Fruit fly (Drosophila melanogaster) whole organism, wandering third instar larva: Measurements from ENCODE around the gene dbf.

ENCODE experiments used
- Abd-B ChIP-seq: fragments of >200 bp; optimal IDR thresholded peaks from 2 replicates; lab custom pipeline; 2017; ENCODE audit warnings: missing biosample characterization, missing genetic modification characterization
- CG9705 ChIP-seq: fragments of 200-800 bp; sonication (Bioruptor generic); optimal IDR thresholded peaks from 2 replicates; lab custom pipeline; 2018; ENCODE audit warnings: missing biosample characterization, mild to moderate bottlenecking, missing genetic modification characterization
- CrebA ChIP-seq: fragments of 200-800 bp; sonication (Bioruptor generic); optimal IDR thresholded peaks from 2 replicates; lab custom pipeline; 2016; ENCODE audit warnings: missing biosample characterization, mild to moderate bottlenecking, missing genetic modification characterization, borderline replicate concordance
- GATAd ChIP-seq: sonication (Bioruptor generic); optimal IDR thresholded peaks from 2 replicates; lab custom pipeline; 2016; ENCODE audit warnings: missing biosample characterization, missing genetic modification characterization
- HLH106 ChIP-seq: fragments of 200-800 bp; optimal IDR thresholded peaks from 3 replicates; lab custom pipeline; 2019; ENCODE audit warnings: missing biosample characterization, mild to moderate bottlenecking, missing genetic modification characterization, moderate library complexity
- Hnf4 ChIP-seq: fragments of 200-800 bp; sonication (Bioruptor generic); optimal IDR thresholded peaks from 2 replicates; lab custom pipeline; 2016; ENCODE audit warnings: missing biosample characterization, mild to moderate bottlenecking, missing genetic modification characterization
- Hr78 ChIP-seq: fragments of >200 bp; optimal IDR thresholded peaks from 2 replicates; lab custom pipeline; 2017; ENCODE audit warnings: missing biosample characterization, missing genetic modification characterization
- Hr83 ChIP-seq: fragments of 200-300 bp; sonication (Bioruptor generic); optimal IDR thresholded peaks from 2 replicates; lab custom pipeline; 2016; ENCODE audit warnings: missing biosample characterization, mild to moderate bottlenecking, missing genetic modification characterization, moderate library complexity; ENCODE audit not compliant: poor library complexity, severe bottlenecking
- Jra ChIP-seq: sonication (Bioruptor generic); optimal IDR thresholded peaks from 2 replicates; lab custom pipeline; 2016; ENCODE audit warnings: missing biosample characterization, missing genetic modification characterization
- Myc ChIP-seq: fragments of >200 bp; optimal IDR thresholded peaks from 2 replicates; lab custom pipeline; 2017
- OdsH ChIP-seq: fragments of 200-800 bp; sonication (Bioruptor generic); optimal IDR thresholded peaks from 2 replicates; lab custom pipeline; 2016; ENCODE audit warnings: missing biosample characterization, mild to moderate bottlenecking, missing genetic modification characterization
- Rel ChIP-seq, 2 experiments: fragments of 200-800 bp; sonication (Bioruptor generic) in 1 of 2; optimal IDR thresholded peaks; 2 replicates in 1 of 2; 3 replicates in 1 of 2; lab custom pipeline; 2016 to 2019; ENCODE audit warnings: mild to moderate bottlenecking in 2 of 2, missing biosample characterization in 2 of 2, missing genetic modification characterization in 2 of 2, moderate library complexity in 1 of 2
- Vsx2 ChIP-seq: fragments of 200-300, 225-300 bp; sonication (Bioruptor generic); optimal IDR thresholded peaks from 2 replicates; lab custom pipeline; 2018; ENCODE audit warnings: missing biosample characterization, missing genetic modification characterization; ENCODE audit not compliant: partially characterized antibody
- br ChIP-seq: fragments of 200-800 bp; sonication (Bioruptor generic); optimal IDR thresholded peaks from 2 replicates; lab custom pipeline; 2016; ENCODE audit warnings: missing biosample characterization, missing genetic modification characterization
- brk ChIP-seq: fragments of 200-800 bp; sonication (Bioruptor generic); optimal IDR thresholded peaks from 2 replicates; lab custom pipeline; 2016; ENCODE audit warnings: missing biosample characterization, mild to moderate bottlenecking, missing genetic modification characterization
- dl ChIP-seq, 2 experiments: fragments of 175-275, 200-275 bp in 1 of 2; fragments of 200-275 bp in 1 of 2; sonication (Bioruptor generic); optimal IDR thresholded peaks; lab custom pipeline; 2018; ENCODE audit warnings: mild to moderate bottlenecking in 2 of 2, missing biosample characterization in 2 of 2, missing genetic modification characterization in 2 of 2, moderate library complexity in 2 of 2; ENCODE audit not compliant: partially characterized antibody in 2 of 2, insufficient read depth in 1 of 2
- dmrt93B ChIP-seq: fragments of 200-800 bp; sonication (Bioruptor generic); optimal IDR thresholded peaks from 2 replicates; lab custom pipeline; 2018; ENCODE audit warnings: missing biosample characterization, mild to moderate bottlenecking, missing genetic modification characterization
- dsf ChIP-seq: sonication (Bioruptor generic); optimal IDR thresholded peaks from 2 replicates; lab custom pipeline; 2016; ENCODE audit warnings: missing biosample characterization, missing genetic modification characterization, borderline replicate concordance
- ey ChIP-seq: fragments of 200-800 bp; sonication (Bioruptor generic); optimal IDR thresholded peaks from 2 replicates; lab custom pipeline; 2016; ENCODE audit warnings: missing biosample characterization, missing genetic modification characterization
- foxo ChIP-seq, 2 experiments: fragments of 200-800 bp; sonication (Bioruptor generic); optimal IDR thresholded peaks; 2 replicates in 1 of 2; 3 replicates in 1 of 2; lab custom pipeline; 2016 to 2017; ENCODE audit warnings: missing biosample characterization in 2 of 2, missing genetic modification characterization in 2 of 2
- fru ChIP-seq: fragments of 200-800 bp; sonication (Bioruptor generic); optimal IDR thresholded peaks from 3 replicates; lab custom pipeline; 2016; ENCODE audit warnings: missing biosample characterization, mild to moderate bottlenecking, missing genetic modification characterization
- h ChIP-seq: fragments of 200-800 bp; sonication (Bioruptor generic); optimal IDR thresholded peaks from 3 replicates; lab custom pipeline; 2016; ENCODE audit warnings: missing biosample characterization, mild to moderate bottlenecking, missing genetic modification characterization
- jim ChIP-seq: fragments of 175-275, 200-325 bp; sonication (Bioruptor generic); optimal IDR thresholded peaks from 2 replicates; lab custom pipeline; 2016; ENCODE audit warnings: missing biosample characterization, mild to moderate bottlenecking, missing genetic modification characterization
- lola ChIP-seq: fragments of >200 bp; optimal IDR thresholded peaks from 2 replicates; lab custom pipeline; 2017; ENCODE audit warnings: missing biosample characterization, missing genetic modification characterization
- pan ChIP-seq: fragments of >200 bp; optimal IDR thresholded peaks from 2 replicates; lab custom pipeline; 2017
- psq ChIP-seq: fragments of 200-800 bp; sonication (Bioruptor generic); optimal IDR thresholded peaks from 3 replicates; lab custom pipeline; 2017; ENCODE audit warnings: missing biosample characterization, mild to moderate bottlenecking, missing genetic modification characterization, moderate library complexity
- rgr ChIP-seq: fragments of 200-800 bp; sonication (Bioruptor generic); optimal IDR thresholded peaks from 3 replicates; lab custom pipeline; 2016; ENCODE audit warnings: missing biosample characterization, mild to moderate bottlenecking, missing genetic modification characterization
- sage ChIP-seq: fragments of 200-800 bp; sonication (Bioruptor generic); optimal IDR thresholded peaks from 2 replicates; lab custom pipeline; 2016; ENCODE audit warnings: missing biosample characterization, mild to moderate bottlenecking, missing genetic modification characterization
- tai ChIP-seq: sonication (Bioruptor generic); optimal IDR thresholded peaks from 2 replicates; lab custom pipeline; 2016; ENCODE audit warnings: missing biosample characterization, missing genetic modification characterization
- usp ChIP-seq: fragments of >200 bp; optimal IDR thresholded peaks from 2 replicates; lab custom pipeline; 2017; ENCODE audit warnings: missing biosample characterization, missing genetic modification characterization
- woc ChIP-seq: sonication (Bioruptor generic); optimal IDR thresholded peaks from 2 replicates; lab custom pipeline; 2016; ENCODE audit warnings: missing biosample characterization, mild to moderate bottlenecking, missing genetic modification characterization

Gene dbf

dm6 chr2L:10677715-10678088 is 26.3 kb downstream of the dbf start:
- TF ChIP-seq dsf (GFP tag; lab: Kevin White, UChicago) (no peak), fru (GFP tag; lab: Kevin White, UChicago) (peak; percentile 13)

DNA sequence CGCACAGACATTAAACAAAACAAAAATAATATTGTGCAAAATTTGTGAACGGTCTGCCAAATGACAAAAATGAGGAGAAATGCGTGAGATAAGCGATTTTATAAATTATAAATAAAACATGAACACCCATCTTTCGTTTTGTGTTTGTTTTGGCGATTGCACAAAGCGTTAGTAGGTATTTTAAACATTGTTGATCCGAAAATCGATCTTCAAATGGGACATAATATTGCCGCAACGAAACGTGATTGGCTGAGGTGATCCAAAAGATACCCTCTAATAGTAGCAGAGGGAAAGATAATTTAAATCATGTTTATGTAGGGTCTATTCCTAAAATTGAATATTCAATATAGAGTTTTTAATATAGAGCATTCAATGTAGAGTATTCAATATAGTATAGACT is 28.2 kb downstream of the dbf start:
- TF ChIP-seq h (GFP tag; lab: Kevin White, UChicago) = peak; percentile 2
- TF ChIP-seq ey (GFP tag; lab: Kevin White, UChicago) = peak; percentile 18
- TF ChIP-seq psq (GFP tag; lab: Kevin White, UChicago) = no peak
- no peak for TF ChIP-seq GATAd (GFP tag; lab: Kevin White, UChicago)
- no peak for TF ChIP-seq HLH106
- no peak for TF ChIP-seq foxo (GFP tag; optimal IDR thresholded peaks at IDR 0.05; lab: Kevin White, UChicago)
- TF ChIP-seq Jra (GFP tag; lab: Kevin White, UChicago) = no peak
- no peak for TF ChIP-seq CrebA (GFP tag; lab: Kevin White, UChicago)

DNA sequence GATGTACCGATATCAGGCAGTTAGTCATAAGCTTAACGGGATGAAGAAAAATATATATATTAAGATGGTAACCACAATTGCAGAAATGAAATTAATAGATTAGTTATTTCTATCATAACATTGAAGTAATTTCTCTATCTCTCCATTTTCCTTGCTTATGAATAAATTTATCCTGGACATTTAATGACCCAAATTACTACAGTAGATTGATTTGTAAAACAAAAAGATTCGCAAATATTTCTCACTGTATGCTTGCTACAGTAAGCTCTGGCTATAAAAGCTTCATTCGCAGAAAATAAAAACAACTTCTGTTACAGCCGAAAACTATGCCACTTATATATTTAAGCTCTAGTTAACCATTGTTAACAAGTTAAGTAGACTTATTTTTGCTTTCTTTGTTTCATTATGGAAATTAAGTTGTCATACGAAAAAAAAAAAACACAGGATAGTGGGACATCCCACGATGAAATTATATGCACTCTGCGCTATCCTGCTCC is 29.2 kb downstream of the dbf start, which contains the start of gene CG17105:
Gene CG17105 (plus strand): TSS at position 447 of the 497 bp plus-strand sequence.
- TF ChIP-seq Myc (lab: Kevin White, UChicago) (no peak), Abd-B (no peak), Hnf4 (GFP tag; lab: Kevin White, UChicago) (no peak), lola (GFP tag; lab: Kevin White, UChicago) (no peak), dl (GFP tag; optimal IDR thresholded peaks at IDR 0.05; lab: Kevin White, UChicago; ENCODE audit: insufficient read depth in 1 of 2, partially characterized antibody in 2 of 2) (no peak), pan (lab: Kevin White, UChicago) (no peak), usp (GFP tag; lab: Kevin White, UChicago) (no peak), OdsH (GFP tag; lab: Kevin White, UChicago) (no peak), woc (GFP tag; lab: Kevin White, UChicago) (no peak), Rel (GFP tag; optimal IDR thresholded peaks at IDR 0.05; lab: Kevin White, UChicago) (no peak), Rel (tag; optimal IDR thresholded peaks at IDR 0.05; lab: Kevin White, UChicago) (no peak), dmrt93B (GFP tag; lab: Kevin White, UChicago) (no peak), CrebA (GFP tag; lab: Kevin White, UChicago) (no peak), h (GFP tag; lab: Kevin White, UChicago) (no peak), brk (GFP tag; lab: Kevin White, UChicago) (no peak), dsf (GFP tag; lab: Kevin White, UChicago) (no peak), foxo (GFP tag; optimal IDR thresholded peaks at IDR 0.05; lab: Kevin White, UChicago) (no peak), rgr (GFP tag; lab: Kevin White, UChicago) (no peak)

DNA sequence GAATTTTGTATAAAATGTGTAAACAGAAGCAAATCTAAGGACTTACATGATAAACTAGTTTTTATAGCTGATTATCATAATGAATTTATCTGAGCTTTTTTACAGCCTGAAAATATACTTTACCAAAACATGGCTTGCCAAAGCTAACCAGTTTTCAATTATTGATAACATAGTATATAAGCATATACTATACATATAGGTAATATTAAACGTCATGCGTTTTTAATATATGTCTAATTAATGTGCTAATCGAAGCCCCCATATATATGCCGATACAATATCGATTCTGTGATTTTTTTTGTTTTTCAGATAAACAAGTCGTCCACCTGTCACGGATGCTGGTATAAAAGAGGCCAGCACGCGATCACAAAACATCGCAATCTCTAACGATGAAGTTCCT is 30.2 kb downstream of the dbf start, which contains the start of gene CG17107:
Gene CG17107 (plus strand): TSS at position 301 of the 400 bp plus-strand sequence.
- no peak for TF ChIP-seq br (GFP tag; lab: Kevin White, UChicago)
- no peak for TF ChIP-seq dsf (GFP tag; lab: Kevin White, UChicago)
- no peak for TF ChIP-seq sage (GFP tag; lab: Kevin White, UChicago)
- TF ChIP-seq, all 38 proteins: peak for 0

dm6 chr2L:10682197-10682596 is 30.8 kb downstream of the dbf start:
- TF ChIP-seq Hr78 (GFP tag; lab: Kevin White, UChicago) (no peak), pan (lab: Kevin White, UChicago) (no peak), HLH106 (no peak), br (GFP tag; lab: Kevin White, UChicago) (no peak), Abd-B (no peak), Vsx2 (GFP tag; lab: Kevin White, UChicago) (no peak), Hr83 (GFP tag; lab: Kevin White, UChicago) (no peak), CG9705 (GFP tag; lab: Kevin White, UChicago) (no peak), tai (GFP tag; lab: Kevin White, UChicago) (no peak), lola (GFP tag; lab: Kevin White, UChicago) (no peak), Rel (GFP tag; optimal IDR thresholded peaks at IDR 0.05; lab: Kevin White, UChicago) (no peak), Rel (tag; optimal IDR thresholded peaks at IDR 0.05; lab: Kevin White, UChicago) (no peak), Jra (GFP tag; lab: Kevin White, UChicago) (no peak), jim (GFP tag; lab: Kevin White, UChicago) (no peak), dl (GFP tag; optimal IDR thresholded peaks at IDR 0.05; lab: Kevin White, UChicago; ENCODE audit: insufficient read depth in 1 of 2, partially characterized antibody in 2 of 2) (no peak), foxo (GFP tag; optimal IDR thresholded peaks at IDR 0.05; lab: Kevin White, UChicago) (no peak)
